Fruit fly (Drosophila melanogaster): ENCODE measurements around the gene CG5282.

CG5282 gene

dm6 chr3L:20473021-20473799 lies 47.3 kb upstream of the CG5282 start, which contains the start of the genes CG32428 and CG5969 (continued):
- TF ChIP-seq Asciz (GFP tag; optimal IDR thresholded peaks at IDR 0.05) (no peak), gfzf (GFP tag; optimal IDR thresholded peaks at IDR 0.05) (peak; percentile 75), CG31388 (GFP tag; optimal IDR thresholded peaks at IDR 0.05) (no peak), HLH54F (GFP tag; optimal IDR thresholded peaks at IDR 0.05) (no peak), CG10366 (GFP tag; IDR thresholded peaks at IDR 0.05) (peak; percentile 61), Dfd (GFP tag; optimal IDR thresholded peaks at IDR 0.05) (no peak), caup (GFP tag; optimal IDR thresholded peaks at IDR 0.05; ENCODE audit: severe bottlenecking) (peak; percentile 65), Tbp (GFP tag; optimal IDR thresholded peaks at IDR 0.05) (no peak), Ets97D (GFP tag; optimal IDR thresholded peaks at IDR 0.05) (peak; percentile 39), slou (GFP tag; optimal IDR thresholded peaks at IDR 0.05) (peak; percentile 32), CG12299 (tag; optimal IDR thresholded peaks at IDR 0.05) (peak; percentile 19), YL-1 (GFP tag; optimal IDR thresholded peaks at IDR 0.05) (peak; percentile 44), aop (GFP tag; IDR thresholded peaks at IDR 0.05) (no peak), CG4424 (GFP tag; optimal IDR thresholded peaks at IDR 0.05) (peak; percentile 37), CG4730 (GFP tag; IDR thresholded peaks at IDR 0.05) (no peak), CG15601 (tag; optimal IDR thresholded peaks at IDR 0.05) (peak; percentile 28), CG9797 (GFP tag; optimal IDR thresholded peaks at IDR 0.05) (peak; percentile 84), CG3281 (GFP tag; optimal IDR thresholded peaks at IDR 0.05) (peak; percentile 63), CG6791 (GFP tag; IDR thresholded peaks at IDR 0.05; ENCODE audit: partially characterized antibody) (no peak), CG11695 (GFP tag; IDR thresholded peaks at IDR 0.05) (no peak; the same call in 2 of the 3 replicates), repo (GFP tag; optimal IDR thresholded peaks at IDR 0.05) (no peak), Fer2 (tag; optimal IDR thresholded peaks at IDR 0.05) (peak; percentile 52), inv (GFP tag; IDR thresholded peaks at IDR 0.05; ENCODE audit: partially characterized antibody) (no peak), zen (tag; optimal IDR thresholded peaks at IDR 0.05) (peak; percentile 8), Optix (GFP tag; IDR thresholded peaks at IDR 0.05) (no peak), CG17359 (tag; optimal IDR thresholded peaks at IDR 0.05) (peak; percentile 43), CG15479 (GFP tag; optimal IDR thresholded peaks at IDR 0.05) (peak; percentile 81), C15 (GFP tag; IDR thresholded peaks at IDR 0.05) (no peak), CG2129 (GFP tag; IDR thresholded peaks at IDR 0.05; ENCODE audit: partially characterized antibody) (no peak), psq (GFP tag; optimal IDR thresholded peaks at IDR 0.05) (peak; percentile 69), CG14965 (GFP tag; optimal IDR thresholded peaks at IDR 0.05; ENCODE audit: borderline replicate concordance) (no peak), Usf (GFP tag; optimal IDR thresholded peaks at IDR 0.05) (peak; percentile 55), CG32767 (GFP tag; IDR thresholded peaks at IDR 0.05) (no peak), Opbp (GFP tag; IDR thresholded peaks at IDR 0.05; ENCODE audit: partially characterized antibody) (0 out of 3 replicates have a peak, but pooled peaks have one; percentile 5), CG11560 (tag; IDR thresholded peaks at IDR 0.05) (no peak), insv (GFP tag; optimal IDR thresholded peaks at IDR 0.05) (peak in 1 of 2 experiments; percentile 70), ab (GFP tag; optimal IDR thresholded peaks at IDR 0.05) (no peak), CG17385 (GFP tag; optimal IDR thresholded peaks at IDR 0.05) (peak; percentile 49), croc (GFP tag; conservative IDR thresholded peaks at IDR 0.05) (0 out of 3 replicates have a peak, but pooled peaks have one; percentile 21), CG18262 (tag; optimal IDR thresholded peaks at IDR 0.05) (peak; percentile 54), dan (GFP tag; IDR thresholded peaks at IDR 0.05) (no peak), mam (GFP tag; optimal IDR thresholded peaks at IDR 0.05) (peak; percentile 43), toy (GFP tag; IDR thresholded peaks at IDR 0.05) (no peak), CG10321 (GFP tag; IDR thresholded peaks at IDR 0.05) (0 out of 2 replicates have a peak, but pooled peaks have one; percentile 7), CG17802 (tag; optimal IDR thresholded peaks at IDR 0.05) (peak; percentile 3), CG31224 (GFP tag; IDR thresholded peaks at IDR 0.05) (peak; percentile 52; the same call in 1 of the 2 replicates), Hand (GFP tag; optimal IDR thresholded peaks at IDR 0.05) (no peak), CG2199 (GFP tag; IDR thresholded peaks at IDR 0.05) (no peak), nmo (GFP tag; optimal IDR thresholded peaks at IDR 0.05) (peak; percentile 74)

All from whole organism, embryonic.